Fruit fly (Drosophila melanogaster) whole organism: Measurements from ENCODE around the gene Cisd2.

Experiments
- EcR ChIP-seq, 2 experiments: fragments of >200 bp; optimal IDR thresholded peaks; 2 replicates each; lab custom pipeline; 2017; ENCODE audit warnings: missing biosample characterization in 2 of 2, missing genetic modification characterization in 2 of 2, missing genetic modification reagents in 2 of 2
- pan ChIP-seq: fragments of >200 bp; optimal IDR thresholded peaks from 2 replicates; lab custom pipeline; 2017
- psq ChIP-seq: fragments of >200 bp; optimal IDR thresholded peaks from 2 replicates; lab custom pipeline; 2017
- usp ChIP-seq: fragments of >200 bp; optimal IDR thresholded peaks from 2 replicates; lab custom pipeline; 2017; ENCODE audit warnings: missing biosample characterization, missing genetic modification characterization, mixed read lengths

DNA sequence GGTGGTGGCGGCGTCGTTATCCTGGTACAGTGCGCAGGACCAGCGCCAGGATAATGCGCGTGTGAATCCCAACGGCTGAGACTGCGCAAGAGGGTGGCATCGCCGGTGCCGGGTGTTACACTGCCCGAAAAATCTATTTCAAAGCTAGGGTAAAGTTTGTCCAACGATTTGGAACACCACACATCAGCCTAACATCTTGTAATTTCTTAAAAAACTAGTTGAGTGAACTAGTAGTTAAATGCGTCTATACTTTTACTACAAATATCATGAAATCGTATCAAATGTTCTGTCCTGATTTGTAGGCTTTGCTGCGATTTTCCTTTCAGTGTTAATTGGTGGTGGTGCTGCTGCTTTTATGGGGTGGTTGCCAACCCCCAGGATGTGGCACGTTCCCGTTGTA is 41.8 kb upstream of the Cisd2 start:
- no peak for TF ChIP-seq usp
- TF ChIP-seq EcR (GFP tag; optimal IDR thresholded peaks at IDR 0.05; lab: Kevin White, UChicago): no peak
- TF ChIP-seq pan (lab: Kevin White, UChicago): no peak
- TF ChIP-seq psq (lab: Kevin White, UChicago): no peak
